Fruit fly (Drosophila melanogaster) whole organism: ENCODE results near the gene Dnaaf5.

Experiments used
- CG8478 ChIP-seq: fragments of >200 bp; optimal IDR thresholded peaks from 2 replicates; lab custom pipeline; 2018; ENCODE audit warnings: inconsistent platforms
- EcR ChIP-seq, 2 experiments: fragments of >200 bp; optimal IDR thresholded peaks; 2 replicates each; lab custom pipeline; 2017; ENCODE audit warnings: missing biosample characterization in 2 of 2, missing genetic modification characterization in 2 of 2, missing genetic modification reagents in 2 of 2
- pan ChIP-seq: fragments of >200 bp; optimal IDR thresholded peaks from 2 replicates; lab custom pipeline; 2017
- psq ChIP-seq: fragments of >200 bp; optimal IDR thresholded peaks from 2 replicates; lab custom pipeline; 2017
- usp ChIP-seq: fragments of >200 bp; optimal IDR thresholded peaks from 2 replicates; lab custom pipeline; 2017; ENCODE audit warnings: missing biosample characterization, missing genetic modification characterization, mixed read lengths

dm6 chr3R:14351418-14351817, 10.2 kb downstream of the Dnaaf5 start:
- TF ChIP-seq EcR (GFP tag; optimal IDR thresholded peaks at IDR 0.05; lab: Kevin White, UChicago) (no peak), usp (GFP tag; lab: Kevin White, UChicago) (no peak), CG8478 (lab: Kevin White, UChicago) (no peak), psq (lab: Kevin White, UChicago) (no peak), pan (no peak)
